Fruit fly (Drosophila melanogaster) whole organism, embryonic: Measurements from ENCODE around the gene UQCR-14.

Source experiments
- B-H2 ChIP-seq: fragments of 200-800 bp; sonication (Bioruptor generic); optimal IDR thresholded peaks from 2 replicates; lab custom pipeline; 2018; ENCODE audit warnings: missing biosample characterization, mild to moderate bottlenecking, missing genetic modification characterization
- BEAF-32 ChIP-seq: fragments of 200-800 bp; sonication (Bioruptor generic); optimal IDR thresholded peaks from 3 replicates; lab custom pipeline; 2017; ENCODE audit warnings: missing biosample characterization, missing genetic modification characterization, mild to moderate bottlenecking, moderate library complexity, missing genetic modification reagents
- CG10431 ChIP-seq: fragments of 200-800 bp; sonication (Bioruptor generic); optimal IDR thresholded peaks from 3 replicates; lab custom pipeline; 2018; ENCODE audit warnings: missing biosample characterization, mild to moderate bottlenecking, missing genetic modification characterization
- CG12659 ChIP-seq: fragments of 200-800 bp; sonication (Bioruptor generic); optimal IDR thresholded peaks from 3 replicates; lab custom pipeline; 2017; ENCODE audit warnings: mild to moderate bottlenecking, missing biosample characterization, missing genetic modification reagents, missing genetic modification characterization
- CG12744 ChIP-seq: fragments of 200-800 bp; sonication (Bioruptor generic); optimal IDR thresholded peaks from 2 replicates; lab custom pipeline; 2016; ENCODE audit warnings: missing biosample characterization, missing genetic modification characterization
- CG13624 ChIP-seq: fragments of 200-800 bp; sonication (Bioruptor generic); optimal IDR thresholded peaks from 2 replicates; lab custom pipeline; 2016; ENCODE audit warnings: missing biosample characterization, missing genetic modification characterization
- CG16813 ChIP-seq: fragments of 200-800 bp; sonication (Bioruptor generic); IDR thresholded peaks from 3 replicates; pipeline ENCODE4 v1.3.6; 2022; ENCODE audit warnings: missing biosample characterization, missing genetic modification characterization; ENCODE audit not compliant: partially characterized antibody
- CG17802 ChIP-seq: fragments of 200-800 bp; sonication (Bioruptor generic); optimal IDR thresholded peaks from 2 replicates; lab custom pipeline; 2018; ENCODE audit warnings: missing biosample characterization, mild to moderate bottlenecking, missing genetic modification characterization, moderate library complexity
- CG1792 ChIP-seq: fragments of 200-800 bp; sonication (Bioruptor generic); optimal IDR thresholded peaks from 2 replicates; lab custom pipeline; 2016; ENCODE audit warnings: missing biosample characterization, missing genetic modification characterization
- CG2116 ChIP-seq: fragments of 200-800 bp; sonication (Bioruptor generic); optimal IDR thresholded peaks from 3 replicates; lab custom pipeline; 2018; ENCODE audit warnings: missing biosample characterization, mild to moderate bottlenecking, missing genetic modification characterization
- CG2129 ChIP-seq: fragments of 200-800 bp; sonication (Bioruptor generic); IDR thresholded peaks from 2 replicates; pipeline ENCODE4 v1.3.6; 2022; ENCODE audit warnings: missing biosample characterization, missing genetic modification characterization; ENCODE audit not compliant: partially characterized antibody
- CG30020 ChIP-seq: fragments of 200-800 bp; optimal IDR thresholded peaks from 2 replicates; lab custom pipeline; 2019; ENCODE audit warnings: missing biosample characterization, mild to moderate bottlenecking, missing genetic modification characterization, moderate library complexity
- CG34224 ChIP-seq: fragments of 200-800 bp; sonication (Bioruptor generic); IDR thresholded peaks from 3 replicates; pipeline ENCODE4 v1.3.6; 2022; ENCODE audit warnings: missing biosample characterization, missing genetic modification characterization; ENCODE audit not compliant: partially characterized antibody
- CG3847 ChIP-seq: fragments of 200-800 bp; sonication (Bioruptor generic); IDR thresholded peaks from 2 replicates; pipeline ENCODE4 v1.3.6; 2022; ENCODE audit warnings: missing biosample characterization, missing genetic modification characterization
- CG4617 ChIP-seq: fragments of 200-800 bp; sonication (Bioruptor generic); optimal IDR thresholded peaks from 3 replicates; lab custom pipeline; 2016; ENCODE audit warnings: missing biosample characterization, missing genetic modification characterization, borderline replicate concordance
- CG4854 ChIP-seq: fragments of 200-800 bp; sonication (Bioruptor generic); optimal IDR thresholded peaks from 2 replicates; lab custom pipeline; 2016; ENCODE audit warnings: missing biosample characterization, missing genetic modification characterization, inconsistent platforms
- CG7357 ChIP-seq: fragments of 200-800 bp; sonication (Bioruptor generic); IDR thresholded peaks from 3 replicates; pipeline ENCODE4 v1.3.6; 2022; ENCODE audit warnings: missing biosample characterization, missing genetic modification characterization
- CG8388 ChIP-seq: fragments of 200-800 bp; sonication (Bioruptor generic); optimal IDR thresholded peaks from 2 replicates; lab custom pipeline; 2019; ENCODE audit warnings: missing biosample characterization, mild to moderate bottlenecking, missing genetic modification characterization, moderate library complexity
- CkIIα-i1 ChIP-seq: fragments of 200-800 bp; sonication (Bioruptor generic); IDR thresholded peaks from 2 replicates; pipeline ENCODE4 v1.3.6; 2022; ENCODE audit warnings: missing biosample characterization, missing genetic modification characterization
- CoRest ChIP-seq: fragments of 200-800 bp; sonication (Bioruptor generic); optimal IDR thresholded peaks from 3 replicates; lab custom pipeline; 2018; ENCODE audit warnings: missing biosample characterization, mild to moderate bottlenecking, missing genetic modification characterization, moderate library complexity
- Dref ChIP-seq: fragments of 200-800 bp; sonication (Bioruptor generic); IDR thresholded peaks from 2 replicates; pipeline ENCODE4 v1.3.6; 2022; ENCODE audit warnings: missing biosample characterization, missing genetic modification characterization
- E2f2 ChIP-seq: fragments of 200-800 bp; sonication (Bioruptor generic); IDR thresholded peaks from 2 replicates; pipeline ENCODE4 v1.3.6; 2022; ENCODE audit warnings: missing biosample characterization, missing genetic modification characterization
- Fer1 ChIP-seq: fragments of 200-800 bp; sonication (Bioruptor generic); optimal IDR thresholded peaks from 2 replicates; lab custom pipeline; 2017; ENCODE audit warnings: missing biosample characterization, mild to moderate bottlenecking, missing genetic modification characterization
- Hr78 ChIP-seq, 2 experiments: fragments of 200-800 bp in 1 of 2; fragments of >200 bp in 1 of 2; sonication (Bioruptor generic) in 1 of 2; optimal IDR thresholded peaks; 2 replicates each; lab custom pipeline; 2017 to 2019; ENCODE audit warnings: missing biosample characterization in 2 of 2, missing genetic modification characterization in 2 of 2, mild to moderate bottlenecking in 1 of 2, moderate library complexity in 1 of 2
- MBD-R2 ChIP-seq: fragments of 200-800 bp; sonication (Bioruptor generic); IDR thresholded peaks from 2 replicates; pipeline ENCODE4 v1.3.6; 2022; ENCODE audit warnings: missing biosample characterization, missing genetic modification characterization
- Mad ChIP-seq: fragments of 200-800 bp; sonication (Bioruptor generic); optimal IDR thresholded peaks from 2 replicates; lab custom pipeline; 2016; ENCODE audit warnings: missing biosample characterization, missing genetic modification characterization
- Myb ChIP-seq: fragments of 200-800 bp; sonication (Bioruptor generic); optimal IDR thresholded peaks from 2 replicates; lab custom pipeline; 2016; ENCODE audit warnings: missing biosample characterization, missing genetic modification characterization
- Rfx ChIP-seq: fragments of 200-800 bp; sonication (Bioruptor generic); IDR thresholded peaks from 2 replicates; pipeline ENCODE4 v1.3.6; 2022; ENCODE audit warnings: missing biosample characterization, missing genetic modification characterization
- Rx ChIP-seq: fragments of 200-800 bp; sonication (Bioruptor generic); IDR thresholded peaks from 2 replicates; pipeline ENCODE4 v1.3.6; 2022; ENCODE audit warnings: missing biosample characterization, missing genetic modification characterization
- Scr ChIP-seq: fragments of 200-800 bp; sonication (Bioruptor generic); IDR thresholded peaks from 2 replicates; pipeline ENCODE4 v1.3.6; 2022; ENCODE audit warnings: missing biosample characterization, missing genetic modification characterization; ENCODE audit not compliant: partially characterized antibody
- Sry-δ ChIP-seq: fragments of 200-800 bp; sonication (Bioruptor generic); optimal IDR thresholded peaks from 2 replicates; lab custom pipeline; 2016; ENCODE audit warnings: missing biosample characterization, missing genetic modification characterization
- TFAM ChIP-seq: fragments of 200-800 bp; sonication (Bioruptor generic); optimal IDR thresholded peaks from 2 replicates; lab custom pipeline; 2017; ENCODE audit warnings: missing biosample characterization, missing genetic modification characterization, inconsistent platforms
- YL-1 ChIP-seq: fragments of 200-800 bp; sonication (Bioruptor generic); optimal IDR thresholded peaks from 3 replicates; lab custom pipeline; 2017; ENCODE audit warnings: missing biosample characterization, mild to moderate bottlenecking, missing genetic modification characterization
- bbx ChIP-seq: fragments of 200-800 bp; sonication (Bioruptor generic); IDR thresholded peaks from 2 replicates; pipeline ENCODE4 v1.3.6; 2022; ENCODE audit warnings: missing biosample characterization, missing genetic modification characterization; ENCODE audit not compliant: partially characterized antibody
- fd96Cb ChIP-seq: fragments of 200-800 bp; sonication (Bioruptor generic); optimal IDR thresholded peaks from 2 replicates; lab custom pipeline; 2018; ENCODE audit warnings: missing biosample characterization, mild to moderate bottlenecking, missing genetic modification characterization, moderate library complexity
- gce ChIP-seq: fragments of 200-800 bp; sonication (Bioruptor generic); IDR thresholded peaks from 3 replicates; pipeline ENCODE4 v1.3.6; 2022; ENCODE audit warnings: missing biosample characterization, missing genetic modification characterization
- gfzf ChIP-seq: fragments of 200-800 bp; sonication (Bioruptor generic); optimal IDR thresholded peaks from 2 replicates; lab custom pipeline; 2016; ENCODE audit warnings: missing biosample characterization, mild to moderate bottlenecking, missing genetic modification characterization, moderate library complexity
- kni ChIP-seq: fragments of 200-800 bp; sonication (Bioruptor generic); optimal IDR thresholded peaks from 3 replicates; lab custom pipeline; 2017; ENCODE audit warnings: mild to moderate bottlenecking, missing biosample characterization, missing genetic modification reagents, missing genetic modification characterization
- knrl ChIP-seq: fragments of 200-800 bp; sonication (Bioruptor generic); IDR thresholded peaks from 3 replicates; pipeline ENCODE4 v1.3.6; 2022; ENCODE audit warnings: missing biosample characterization, missing genetic modification characterization; ENCODE audit not compliant: partially characterized antibody
- nerfin-2 ChIP-seq: fragments of 200-800 bp; sonication (Bioruptor generic); IDR thresholded peaks from 2 replicates; pipeline ENCODE4 v1.3.6; 2022; ENCODE audit warnings: missing biosample characterization, missing genetic modification characterization; ENCODE audit not compliant: partially characterized antibody
- pfk ChIP-seq: fragments of 200-800 bp; sonication (Bioruptor generic); optimal IDR thresholded peaks from 2 replicates; lab custom pipeline; 2018; ENCODE audit warnings: missing biosample characterization, mild to moderate bottlenecking, missing genetic modification characterization, moderate library complexity
- pzg ChIP-seq: fragments of 200-800 bp; sonication (Bioruptor generic); optimal IDR thresholded peaks from 3 replicates; lab custom pipeline; 2018; ENCODE audit warnings: missing biosample characterization, mild to moderate bottlenecking, missing genetic modification characterization, moderate library complexity
- seq ChIP-seq: fragments of 200-800 bp; sonication (Bioruptor generic); IDR thresholded peaks from 2 replicates; pipeline ENCODE4 v1.3.6; 2022; ENCODE audit warnings: missing biosample characterization, missing genetic modification characterization
- tll ChIP-seq, 2 experiments: fragments of 200-800 bp in 1 of 2; fragments of >200 bp in 1 of 2; sonication (Bioruptor generic) in 1 of 2; optimal IDR thresholded peaks; 2 replicates each; lab custom pipeline; 2017 to 2019; ENCODE audit warnings: missing biosample characterization in 2 of 2, missing genetic modification characterization in 2 of 2, mild to moderate bottlenecking in 1 of 2, moderate library complexity in 1 of 2
- unc-4 ChIP-seq: fragments of 200-800 bp; sonication (Bioruptor generic); IDR thresholded peaks from 2 replicates; pipeline ENCODE4 v1.3.6; 2022; ENCODE audit warnings: missing biosample characterization, missing genetic modification characterization; ENCODE audit not compliant: partially characterized antibody
- vnd ChIP-seq: fragments of 200-800 bp; sonication (Bioruptor generic); IDR thresholded peaks from 3 replicates; pipeline ENCODE4 v1.3.6; 2022; ENCODE audit warnings: missing biosample characterization, missing genetic modification characterization; ENCODE audit not compliant: partially characterized antibody
- zen2 ChIP-seq: fragments of 200-800 bp; sonication (Bioruptor generic); IDR thresholded peaks from 3 replicates; pipeline ENCODE4 v1.3.6; 2022; ENCODE audit warnings: missing biosample characterization, missing genetic modification characterization; ENCODE audit not compliant: partially characterized antibody

UQCR-14 gene

DNA sequence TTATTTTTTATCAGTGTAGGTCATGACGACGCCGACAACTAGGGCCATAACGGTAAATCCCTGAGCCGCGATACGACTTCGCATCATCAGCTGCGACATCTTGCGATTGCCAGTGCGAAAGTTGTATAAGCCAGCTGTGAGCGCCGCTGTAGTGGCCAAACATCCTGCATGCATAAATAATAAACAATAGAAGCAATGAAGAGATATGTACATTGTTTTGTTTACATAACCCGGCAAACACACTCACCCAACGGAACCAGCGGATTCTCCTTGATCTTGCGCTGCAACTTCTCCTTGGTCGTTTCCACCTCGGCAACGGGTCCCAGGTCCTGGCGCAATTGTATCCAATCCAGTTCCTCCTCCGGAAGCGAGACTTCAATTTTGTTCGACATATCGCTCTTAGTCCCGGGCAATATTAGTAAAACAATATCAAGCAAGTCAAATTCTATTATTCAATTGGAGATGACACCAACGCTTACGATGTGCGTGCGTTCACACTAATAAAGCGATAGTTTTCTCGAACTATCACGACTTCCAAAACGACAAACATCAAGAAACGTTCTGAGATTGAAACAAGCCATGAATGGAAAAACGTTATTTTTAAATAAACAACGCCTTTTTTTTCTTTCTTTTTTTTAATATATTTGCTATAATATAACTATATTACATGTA, 45.6 kb downstream of the UQCR-14 start:
- TF ChIP-seq CG7357 (GFP tag; lab: Robert Waterston, UW) = peak; percentile 12; the same call in 2 of the 3 replicates
- TF ChIP-seq CG4617 (GFP tag; lab: Kevin White, UChicago) = peak; percentile 14
- TF ChIP-seq CG12744 (GFP tag; lab: Kevin White, UChicago) = no peak
- peak; percentile 61; the same call in 2 of the 3 replicates for TF ChIP-seq vnd (GFP tag; lab: Robert Waterston, UW)
- peak; percentile 48 for TF ChIP-seq Dref (GFP tag; lab: Robert Waterston, UW)
- no peak for TF ChIP-seq CkIIα-i1 (GFP tag; lab: Robert Waterston, UW)
- TF ChIP-seq CG34224 (GFP tag; lab: Robert Waterston, UW) = peak; percentile 78
- no peak for TF ChIP-seq CG1792
- TF ChIP-seq tll (GFP tag; optimal IDR thresholded peaks at IDR 0.05; lab: Kevin White, UChicago) = peak in 1 of 2 experiments; percentile 21
- no peak for TF ChIP-seq CG10431 (GFP tag; lab: Kevin White, UChicago)
- peak; percentile 89 for TF ChIP-seq knrl (GFP tag; lab: Robert Waterston, UW)
- TF ChIP-seq CG4854 (GFP tag; lab: Kevin White, UChicago) = no peak
- peak; percentile 67 for TF ChIP-seq Rfx (GFP tag; lab: Robert Waterston, UW)
- no peak for TF ChIP-seq Fer1
- TF ChIP-seq Rx = no peak
- TF ChIP-seq CG13624 (GFP tag; lab: Kevin White, UChicago) = no peak
- TF ChIP-seq fd96Cb (tag; lab: Kevin White, UChicago) = no peak
- TF ChIP-seq Sry-δ (GFP tag; lab: Kevin White, UChicago) = peak; percentile 89
- TF ChIP-seq CG30020 = peak; percentile 92
- TF ChIP-seq gce (GFP tag; lab: Robert Waterston, UW) = no peak
- peak; percentile 58 for TF ChIP-seq pzg (GFP tag; lab: Kevin White, UChicago)
- TF ChIP-seq Hr78 (GFP tag; optimal IDR thresholded peaks at IDR 0.05; lab: Kevin White, UChicago) = no peak
- peak; percentile 14 for TF ChIP-seq kni
- peak; percentile 71 for TF ChIP-seq CG2129 (GFP tag; lab: Robert Waterston, UW)
- TF ChIP-seq TFAM = no peak
- TF ChIP-seq nerfin-2 = 0 out of 2 replicates have a peak, but pooled peaks have one; percentile 15
- peak; percentile 39 for TF ChIP-seq CG12659
- peak; percentile 86 for TF ChIP-seq CG16813
- TF ChIP-seq BEAF-32 = peak; percentile 86
- no peak for TF ChIP-seq CG3847 (GFP tag; lab: Robert Waterston, UW)
- peak; percentile 71 for TF ChIP-seq unc-4 (GFP tag; lab: Robert Waterston, UW)
- TF ChIP-seq MBD-R2 (GFP tag; lab: Robert Waterston, UW) = peak; percentile 47; the same call in 1 of the 2 replicates
- peak; percentile 34 for TF ChIP-seq E2f2 (GFP tag; lab: Robert Waterston, UW)
- TF ChIP-seq CG2116 (GFP tag; lab: Kevin White, UChicago) = peak; percentile 53
- TF ChIP-seq B-H2 (GFP tag; lab: Kevin White, UChicago) = peak; percentile 24
- TF ChIP-seq Scr (GFP tag; lab: Robert Waterston, UW) = peak; percentile 86
- TF ChIP-seq Myb (GFP tag; lab: Kevin White, UChicago) = peak; percentile 84
- TF ChIP-seq YL-1 (GFP tag; lab: Kevin White, UChicago) = peak; percentile 9
- TF ChIP-seq zen2 (GFP tag; lab: Robert Waterston, UW) = no peak; the same call in 2 of the 3 replicates
- no peak for TF ChIP-seq Mad (GFP tag; lab: Kevin White, UChicago)
- TF ChIP-seq bbx = peak; percentile 87
- TF ChIP-seq seq = no peak
- TF ChIP-seq CG17802 = peak; percentile 78
- peak; percentile 51 for TF ChIP-seq gfzf (GFP tag; lab: Kevin White, UChicago)
- TF ChIP-seq pfk (GFP tag; lab: Kevin White, UChicago) = peak; percentile 95
- no peak for TF ChIP-seq CG8388
- TF ChIP-seq CoRest (tag; lab: Kevin White, UChicago) = peak; percentile 28
